Fruit fly (Drosophila melanogaster) Kc167 (cell line): ENCODE measurements around the gene CG12502.

ENCODE experiments used
- Myc ChIP-seq: fragments of >200 bp; optimal IDR thresholded peaks from 2 replicates; lab custom pipeline; 2017; ENCODE audit warnings: missing external identifiers
- Sin3A ChIP-seq: fragments of >200 bp; optimal IDR thresholded peaks from 2 replicates; lab custom pipeline; 2018; ENCODE audit warnings: missing external identifiers
- h ChIP-seq: fragments of >200 bp; optimal IDR thresholded peaks from 3 replicates; lab custom pipeline; 2018; ENCODE audit warnings: missing external identifiers
- insv ChIP-seq: fragments of >200 bp; optimal IDR thresholded peaks from 3 replicates; lab custom pipeline; 2018; ENCODE audit warnings: missing external identifiers
- psq ChIP-seq: fragments of >200 bp; optimal IDR thresholded peaks from 2 replicates; lab custom pipeline; 2017; ENCODE audit warnings: missing external identifiers
- ttk ChIP-seq: sonication (Bioruptor generic); optimal IDR thresholded peaks from 2 replicates; lab custom pipeline; 2017; ENCODE audit warnings: missing external identifiers

The CG12502 gene

dm6 chr3L:888372-888771 lies 23.2 kb downstream of the CG12502 start:
- TF ChIP-seq insv (no peak), psq (lab: Kevin White, UChicago) (no peak), ttk (lab: Kevin White, UChicago) (no peak), h (lab: Kevin White, UChicago) (no peak), Myc (lab: Kevin White, UChicago) (no peak), Sin3A (no peak)

dm6 chr3L:895314-895980 lies 30.3 kb downstream of the CG12502 start, which contains the start of gene CG34056:
Gene CG34056, plus strand, starts transcription at chr3L:895951.
- TF ChIP-seq Sin3A: no peak
- TF ChIP-seq ttk (lab: Kevin White, UChicago): no peak
- TF ChIP-seq psq (lab: Kevin White, UChicago): no peak
- no peak for TF ChIP-seq Myc (lab: Kevin White, UChicago)
- no peak for TF ChIP-seq insv
- TF ChIP-seq h (lab: Kevin White, UChicago): no peak

- no peak for TF ChIP-seq ttk (lab: Kevin White, UChicago)
- no peak for TF ChIP-seq insv
- TF ChIP-seq psq (lab: Kevin White, UChicago): no peak
- TF ChIP-seq Myc (lab: Kevin White, UChicago): no peak
- TF ChIP-seq h (lab: Kevin White, UChicago): no peak
- no peak for TF ChIP-seq Sin3A
These were observed 31.9 kb downstream of the CG12502 start, which contains the start of gene CG34057 for dm6 chr3L:897080-897479. Gene CG34057, plus strand, starts transcription at chr3L:897380.

dm6 chr3L:899304-899703 lies 34.1 kb downstream of the CG12502 start:
- TF ChIP-seq insv: no peak
- TF ChIP-seq Sin3A: no peak
- no peak for TF ChIP-seq psq (lab: Kevin White, UChicago)
- TF ChIP-seq h (lab: Kevin White, UChicago): no peak
- no peak for TF ChIP-seq ttk (lab: Kevin White, UChicago)
- no peak for TF ChIP-seq Myc (lab: Kevin White, UChicago)

- no peak for TF ChIP-seq h (lab: Kevin White, UChicago)
- TF ChIP-seq ttk (lab: Kevin White, UChicago): no peak
- no peak for TF ChIP-seq psq (lab: Kevin White, UChicago)
- no peak for TF ChIP-seq Sin3A
- TF ChIP-seq Myc (lab: Kevin White, UChicago): no peak
- TF ChIP-seq insv: no peak
These were observed 35.5 kb downstream of the CG12502 start for dm6 chr3L:900466-901249.

- TF ChIP-seq h (lab: Kevin White, UChicago): no peak
- no peak for TF ChIP-seq Myc (lab: Kevin White, UChicago)
- TF ChIP-seq psq (lab: Kevin White, UChicago): no peak
- no peak for TF ChIP-seq Sin3A
- no peak for TF ChIP-seq ttk (lab: Kevin White, UChicago)
- no peak for TF ChIP-seq insv
These were observed 36.2 kb downstream of the CG12502 start for dm6 chr3L:901442-901841.

- TF ChIP-seq ttk (lab: Kevin White, UChicago) (no peak), Sin3A (no peak), psq (lab: Kevin White, UChicago) (no peak), h (lab: Kevin White, UChicago) (no peak), Myc (lab: Kevin White, UChicago) (no peak), insv (no peak)
These were observed 37.4 kb downstream of the CG12502 start, which contains the start of gene mat for dm6 chr3L:902598-902997. Gene mat, plus strand, starts transcription at chr3L:902898.

- TF ChIP-seq Myc (lab: Kevin White, UChicago) (no peak), insv (no peak), psq (lab: Kevin White, UChicago) (no peak), h (lab: Kevin White, UChicago) (no peak), ttk (lab: Kevin White, UChicago) (no peak), Sin3A (no peak)
These were observed 38.7 kb downstream of the CG12502 start for dm6 chr3L:903900-904299.

- TF ChIP-seq psq (lab: Kevin White, UChicago): no peak
- no peak for TF ChIP-seq Sin3A
These were observed 39.2 kb downstream of the CG12502 start for dm6 chr3L:904364-904763.

dm6 chr3L:904991-905745 lies 40.0 kb downstream of the CG12502 start:
- no peak for TF ChIP-seq Sin3A
- no peak for TF ChIP-seq psq (lab: Kevin White, UChicago)
- no peak for TF ChIP-seq h (lab: Kevin White, UChicago)
- no peak for TF ChIP-seq Myc (lab: Kevin White, UChicago)

- TF ChIP-seq psq (lab: Kevin White, UChicago) (no peak), Sin3A (no peak), h (lab: Kevin White, UChicago) (no peak), Myc (lab: Kevin White, UChicago) (no peak), ttk (lab: Kevin White, UChicago) (no peak), insv (no peak)
These were observed 42.6 kb downstream of the CG12502 start for dm6 chr3L:907673-908323.
